Worm (Caenorhabditis elegans): ENCODE data around the gene E03H12.5.

- TF ChIP-seq nhr-6 (tag; optimal IDR thresholded peaks at IDR 0.05) (no peak), cey-2 (tag; optimal IDR thresholded peaks at IDR 0.05; ENCODE audit: borderline replicate concordance, insufficient read depth) (no peak)
These were observed 28.1 kb downstream of the E03H12.5 start for ce11 chrIV:5005154-5005553.
